Fruit fly (Drosophila melanogaster) whole organism, embryonic: ENCODE results near the gene qjt.
A peak's percentile ranks its signal among the peaks of the same experiment; 100 is the strongest.

ENCODE experiments used
- Bteb2 ChIP-seq: fragments of 200-800 bp; sonication (Bioruptor generic); optimal IDR thresholded peaks from 2 replicates; lab custom pipeline; 2016; ENCODE audit warnings: missing biosample characterization, missing genetic modification characterization
- CG10209 ChIP-seq: fragments of 200-800 bp; sonication (Bioruptor generic); optimal IDR thresholded peaks from 3 replicates; lab custom pipeline; 2017; ENCODE audit warnings: missing biosample characterization, mild to moderate bottlenecking, missing genetic modification characterization, missing genetic modification reagents
- CG10274 ChIP-seq: fragments of 200-800 bp; sonication (Bioruptor generic); optimal IDR thresholded peaks from 3 replicates; lab custom pipeline; 2017; ENCODE audit warnings: missing biosample characterization, mild to moderate bottlenecking, missing genetic modification characterization
- CG10565 ChIP-seq: fragments of 200-800 bp; sonication (Bioruptor generic); optimal IDR thresholded peaks from 3 replicates; lab custom pipeline; 2016; ENCODE audit warnings: missing biosample characterization, mild to moderate bottlenecking, missing genetic modification characterization
- CG11456 ChIP-seq: fragments of 200-800 bp; sonication (Bioruptor generic); IDR thresholded peaks from 3 replicates; pipeline ENCODE4 v1.3.6; 2022; ENCODE audit warnings: missing biosample characterization, missing genetic modification characterization
- CG12155 ChIP-seq: fragments of 200-800 bp; sonication (Bioruptor generic); optimal IDR thresholded peaks from 3 replicates; lab custom pipeline; 2016; ENCODE audit warnings: missing biosample characterization, missing genetic modification characterization
- CG12769 ChIP-seq: fragments of 200-800 bp; sonication (Bioruptor generic); optimal IDR thresholded peaks from 2 replicates; lab custom pipeline; 2019; ENCODE audit warnings: missing biosample characterization, mild to moderate bottlenecking, missing genetic modification characterization, moderate library complexity
- CG14860 ChIP-seq: fragments of 200-800 bp; sonication (Bioruptor generic); IDR thresholded peaks from 3 replicates; pipeline ENCODE4 v1.3.6; 2022; ENCODE audit warnings: missing biosample characterization, missing genetic modification characterization; ENCODE audit not compliant: partially characterized antibody
- CG15514 ChIP-seq: fragments of 200-800 bp; sonication (Bioruptor generic); optimal IDR thresholded peaks from 3 replicates; lab custom pipeline; 2017; ENCODE audit warnings: missing biosample characterization, missing genetic modification characterization, mild to moderate bottlenecking, moderate library complexity, missing genetic modification reagents
- CG18476 ChIP-seq: fragments of 200-800 bp; sonication (Bioruptor generic); optimal IDR thresholded peaks from 2 replicates; lab custom pipeline; 2016; ENCODE audit warnings: missing biosample characterization, mild to moderate bottlenecking, missing genetic modification characterization
- CG3065 ChIP-seq: fragments of 200-800 bp; sonication (Bioruptor generic); optimal IDR thresholded peaks from 2 replicates; lab custom pipeline; 2016; ENCODE audit warnings: missing biosample characterization, missing genetic modification characterization
- CG3163 ChIP-seq: fragments of 200-800 bp; sonication (Bioruptor generic); optimal IDR thresholded peaks from 3 replicates; lab custom pipeline; 2016; ENCODE audit warnings: missing biosample characterization, missing genetic modification characterization
- CG32772 ChIP-seq: fragments of 200-800 bp; sonication (Bioruptor generic); IDR thresholded peaks from 2 replicates; pipeline ENCODE4 v1.3.6; 2022; ENCODE audit warnings: missing biosample characterization, missing genetic modification characterization
- CG33557 ChIP-seq: fragments of 200-800 bp; sonication (Bioruptor generic); optimal IDR thresholded peaks from 2 replicates; lab custom pipeline; 2019; ENCODE audit warnings: missing biosample characterization, mild to moderate bottlenecking, missing genetic modification characterization, moderate library complexity
- CG34224 ChIP-seq: fragments of 200-800 bp; sonication (Bioruptor generic); IDR thresholded peaks from 3 replicates; pipeline ENCODE4 v1.3.6; 2022; ENCODE audit warnings: missing biosample characterization, missing genetic modification characterization; ENCODE audit not compliant: partially characterized antibody
- CG34422 ChIP-seq: fragments of 200-800 bp; sonication (Bioruptor generic); IDR thresholded peaks from 3 replicates; pipeline ENCODE4 v1.3.6; 2022; ENCODE audit warnings: missing biosample characterization, missing genetic modification characterization
- CG4424 ChIP-seq: fragments of 200-800 bp; sonication (Bioruptor generic); optimal IDR thresholded peaks from 3 replicates; lab custom pipeline; 2016; ENCODE audit warnings: missing biosample characterization, missing genetic modification characterization
- CG7556 ChIP-seq: fragments of 200-800 bp; sonication (Bioruptor generic); optimal IDR thresholded peaks from 2 replicates; lab custom pipeline; 2017; ENCODE audit warnings: missing biosample characterization, mild to moderate bottlenecking, missing genetic modification characterization
- CG9437 ChIP-seq: fragments of 200-800 bp; sonication (Bioruptor generic); optimal IDR thresholded peaks from 2 replicates; lab custom pipeline; 2018; ENCODE audit warnings: missing biosample characterization, mild to moderate bottlenecking, missing genetic modification characterization
- Camta ChIP-seq: fragments of 200-800 bp; sonication (Bioruptor generic); optimal IDR thresholded peaks from 2 replicates; lab custom pipeline; 2016; ENCODE audit warnings: missing biosample characterization, missing genetic modification characterization
- CrebB ChIP-seq: fragments of 200-800 bp; sonication (Bioruptor generic); optimal IDR thresholded peaks from 3 replicates; lab custom pipeline; 2018; ENCODE audit warnings: missing biosample characterization, mild to moderate bottlenecking, missing genetic modification characterization
- E2f1 ChIP-seq: fragments of 200-800 bp; sonication (Bioruptor generic); IDR thresholded peaks from 2 replicates; pipeline ENCODE4 v1.3.6; 2022; ENCODE audit warnings: missing biosample characterization, missing genetic modification characterization
- Fer3 ChIP-seq: fragments of 200-800 bp; sonication (Bioruptor generic); optimal IDR thresholded peaks from 2 replicates; lab custom pipeline; 2018; ENCODE audit warnings: missing biosample characterization, mild to moderate bottlenecking, missing genetic modification characterization, moderate library complexity
- H15 ChIP-seq: fragments of 200-800 bp; sonication (Bioruptor generic); IDR thresholded peaks from 3 replicates; pipeline ENCODE4 v1.3.6; 2022; ENCODE audit warnings: missing biosample characterization, missing genetic modification characterization
- HmgD ChIP-seq: fragments of 200-800 bp; sonication (Bioruptor generic); optimal IDR thresholded peaks from 3 replicates; lab custom pipeline; 2016; ENCODE audit warnings: missing biosample characterization, missing genetic modification characterization
- Hr39 ChIP-seq: fragments of >200 bp; optimal IDR thresholded peaks from 2 replicates; lab custom pipeline; 2017
- Neu2 ChIP-seq: fragments of 200-800 bp; sonication (Bioruptor generic); optimal IDR thresholded peaks from 3 replicates; lab custom pipeline; 2016; ENCODE audit warnings: missing biosample characterization, missing genetic modification characterization, borderline replicate concordance
- Nf-YC ChIP-seq: fragments of 200-800 bp; optimal IDR thresholded peaks from 3 replicates; lab custom pipeline; 2019; ENCODE audit warnings: missing biosample characterization, mild to moderate bottlenecking, missing genetic modification characterization, moderate library complexity
- Oaz ChIP-seq: fragments of 200-800 bp; sonication (Bioruptor generic); IDR thresholded peaks from 2 replicates; pipeline ENCODE4 v1.3.6; 2022; ENCODE audit warnings: missing biosample characterization, missing genetic modification characterization
- Poxn ChIP-seq: fragments of 200-800 bp; sonication (Bioruptor generic); IDR thresholded peaks from 2 replicates; pipeline ENCODE4 v1.3.6; 2022; ENCODE audit warnings: missing biosample characterization, missing genetic modification characterization
- Ravus ChIP-seq: fragments of 200-800 bp; sonication (Bioruptor generic); IDR thresholded peaks from 2 replicates; pipeline ENCODE4 v1.3.6; 2022; ENCODE audit warnings: missing biosample characterization, missing genetic modification characterization
- abd-A ChIP-seq: fragments of 200-800 bp; sonication (Bioruptor generic); optimal IDR thresholded peaks from 3 replicates; lab custom pipeline; 2019; ENCODE audit warnings: missing biosample characterization, mild to moderate bottlenecking, missing genetic modification characterization, moderate library complexity
- aop ChIP-seq: fragments of 200-800 bp; sonication (Bioruptor generic); IDR thresholded peaks from 2 replicates; pipeline ENCODE4 v1.3.6; 2022; ENCODE audit warnings: missing biosample characterization, missing genetic modification characterization
- bowl ChIP-seq: fragments of 200-800 bp; sonication (Bioruptor generic); IDR thresholded peaks from 2 replicates; pipeline ENCODE4 v1.3.6; 2022; ENCODE audit warnings: missing biosample characterization, missing genetic modification characterization
- caup ChIP-seq: fragments of 200-800 bp; sonication (Bioruptor generic); optimal IDR thresholded peaks from 3 replicates; lab custom pipeline; 2017; ENCODE audit warnings: missing biosample characterization, mild to moderate bottlenecking, missing genetic modification characterization, moderate library complexity; ENCODE audit not compliant: severe bottlenecking
- chif ChIP-seq, 2 experiments: fragments of 200-800 bp; sonication (Bioruptor generic); optimal IDR thresholded peaks; 3 replicates each; lab custom pipeline; 2016; ENCODE audit warnings: missing biosample characterization in 2 of 2, missing genetic modification characterization in 2 of 2
- eve ChIP-seq, 2 experiments: fragments of >200 bp; optimal IDR thresholded peaks; 2 replicates each; lab custom pipeline; 2017; ENCODE audit warnings: missing biosample characterization in 2 of 2, missing genetic modification characterization in 2 of 2
- fd64A ChIP-seq: fragments of 200-800 bp; sonication (Bioruptor generic); optimal IDR thresholded peaks from 3 replicates; lab custom pipeline; 2018; ENCODE audit warnings: missing biosample characterization, mild to moderate bottlenecking, missing genetic modification characterization
- gsb-n ChIP-seq: fragments of 200-800 bp; sonication (Bioruptor generic); optimal IDR thresholded peaks from 3 replicates; lab custom pipeline; 2018; ENCODE audit warnings: missing biosample characterization, mild to moderate bottlenecking, missing genetic modification characterization
- hkb ChIP-seq, 2 experiments: fragments of 200-800 bp in 1 of 2; fragments of >200 bp in 1 of 2; sonication (Bioruptor generic) in 1 of 2; IDR thresholded peaks in 1 of 2; optimal IDR thresholded peaks in 1 of 2; 2 replicates each; pipeline versions ENCODE4 v1.3.6 to Lab custom; 2017 to 2022; ENCODE audit warnings: missing biosample characterization in 1 of 2, missing genetic modification characterization in 1 of 2
- kah ChIP-seq: fragments of 200-800 bp; sonication (Bioruptor generic); optimal IDR thresholded peaks from 2 replicates; lab custom pipeline; 2018; ENCODE audit warnings: missing biosample characterization, mild to moderate bottlenecking, missing genetic modification characterization
- mld ChIP-seq: fragments of 200-800 bp; sonication (Bioruptor generic); IDR thresholded peaks from 3 replicates; pipeline ENCODE4 v1.3.6; 2022; ENCODE audit warnings: missing biosample characterization, missing genetic modification characterization; ENCODE audit not compliant: partially characterized antibody
- otp ChIP-seq: fragments of 200-800 bp; sonication (Bioruptor generic); IDR thresholded peaks from 3 replicates; pipeline ENCODE4, ENCODE4 v1.3.6; 2022; ENCODE audit warnings: missing biosample characterization, missing genetic modification characterization
- repo ChIP-seq: fragments of 200-800 bp; sonication (Bioruptor generic); optimal IDR thresholded peaks from 2 replicates; lab custom pipeline; 2016; ENCODE audit warnings: missing biosample characterization, missing genetic modification characterization
- seq ChIP-seq: fragments of 200-800 bp; sonication (Bioruptor generic); IDR thresholded peaks from 2 replicates; pipeline ENCODE4 v1.3.6; 2022; ENCODE audit warnings: missing biosample characterization, missing genetic modification characterization
- sug ChIP-seq: fragments of 200-800 bp; optimal IDR thresholded peaks from 2 replicates; lab custom pipeline; 2019; ENCODE audit warnings: missing biosample characterization, mild to moderate bottlenecking, missing genetic modification characterization, moderate library complexity
- tgo ChIP-seq: fragments of 200-800 bp; sonication (Bioruptor generic); IDR thresholded peaks from 3 replicates; pipeline ENCODE4 v1.3.6; 2022; ENCODE audit warnings: missing biosample characterization, missing genetic modification characterization
- toy ChIP-seq: fragments of 200-800 bp; sonication (Bioruptor generic); IDR thresholded peaks from 2 replicates; pipeline ENCODE4 v1.3.6; 2022; ENCODE audit warnings: missing biosample characterization, missing genetic modification characterization
- tup ChIP-seq: fragments of 200-800 bp; sonication (Bioruptor generic); optimal IDR thresholded peaks from 2 replicates; lab custom pipeline; 2016; ENCODE audit warnings: missing biosample characterization, mild to moderate bottlenecking, missing genetic modification characterization, moderate library complexity
- wor ChIP-seq: fragments of 200-800 bp; sonication (Bioruptor generic); IDR thresholded peaks from 2 replicates; pipeline ENCODE4 v1.3.6; 2022; ENCODE audit warnings: missing biosample characterization, missing genetic modification characterization

qjt gene

dm6 chr3L:17433555-17433954 lies 45.3 kb upstream of the qjt start, which contains the start of the genes Coq4 and CG32176 (continued):
- TF ChIP-seq CG4424 = peak; percentile 99
- peak; percentile 78 for TF ChIP-seq abd-A (tag; lab: Kevin White, UChicago)
- TF ChIP-seq HmgD (GFP tag; lab: Kevin White, UChicago) = peak; percentile 96
- peak; percentile 90 for TF ChIP-seq kah
- TF ChIP-seq fd64A (GFP tag; lab: Kevin White, UChicago) = peak; percentile 91
- TF ChIP-seq CrebB (tag; lab: Kevin White, UChicago) = peak; percentile 97
- peak; percentile 98 for TF ChIP-seq CG12155
- peak; percentile 91 for TF ChIP-seq CG10565 (GFP tag; lab: Kevin White, UChicago)
- peak; percentile 30 to 97 for TF ChIP-seq eve (GFP tag; optimal IDR thresholded peaks at IDR 0.05; lab: Kevin White, UChicago)
- TF ChIP-seq caup (GFP tag; lab: Kevin White, UChicago) = peak; percentile 96
- peak; percentile 88 for TF ChIP-seq CG3163 (GFP tag; lab: Kevin White, UChicago)
- TF ChIP-seq CG18476 (GFP tag; lab: Kevin White, UChicago) = peak; percentile 97
- peak; percentile 98 for TF ChIP-seq E2f1
- peak; percentile 98 for TF ChIP-seq otp
- TF ChIP-seq CG10274 (GFP tag; lab: Kevin White, UChicago) = peak; percentile 88
- TF ChIP-seq seq (GFP tag; lab: Robert Waterston, UW) = peak; percentile 97
- peak; percentile 96 for TF ChIP-seq sug (tag; lab: Kevin White, UChicago)
- TF ChIP-seq Oaz (GFP tag; lab: Robert Waterston, UW) = peak; percentile 97
- peak; percentile 98 to 99 for TF ChIP-seq chif (GFP tag; optimal IDR thresholded peaks at IDR 0.05; lab: Kevin White, UChicago)
- TF ChIP-seq CG15514 (GFP tag; lab: Kevin White, UChicago) = peak; percentile 93
- peak; percentile 96 for TF ChIP-seq repo (GFP tag; lab: Kevin White, UChicago)
- peak; percentile 97 for TF ChIP-seq tup
- peak; percentile 90 for TF ChIP-seq bowl (GFP tag; lab: Robert Waterston, UW)
- peak; percentile 99 for TF ChIP-seq CG34422 (GFP tag; lab: Robert Waterston, UW)
- TF ChIP-seq CG12769 (tag; lab: Kevin White, UChicago) = peak; percentile 99
- TF ChIP-seq CG11456 (GFP tag; lab: Robert Waterston, UW) = peak; percentile 98
- peak; percentile 94 for TF ChIP-seq Ravus (GFP tag; lab: Robert Waterston, UW)
- peak; percentile 89 for TF ChIP-seq Nf-YC (tag; lab: Kevin White, UChicago)
- 0 out of 3 replicates have a peak, but pooled peaks have one; percentile 45 for TF ChIP-seq mld (GFP tag; lab: Robert Waterston, UW)
- peak; percentile 91 for TF ChIP-seq toy (GFP tag; lab: Robert Waterston, UW)
- TF ChIP-seq Poxn (GFP tag; lab: Robert Waterston, UW) = peak; percentile 91
- TF ChIP-seq Camta (GFP tag; lab: Kevin White, UChicago) = peak; percentile 98
- peak; percentile 93 for TF ChIP-seq wor (GFP tag; lab: Robert Waterston, UW)
- peak; percentile 95 for TF ChIP-seq CG7556 (GFP tag; lab: Kevin White, UChicago)
- TF ChIP-seq CG3065 = peak; percentile 96
- TF ChIP-seq hkb (optimal IDR thresholded peaks at IDR 0.05; lab: Kevin White, UChicago) = peak; percentile 46
- peak; percentile 97 for TF ChIP-seq hkb (GFP tag; IDR thresholded peaks at IDR 0.05; lab: Robert Waterston, UW)
- TF ChIP-seq Bteb2 (GFP tag; lab: Kevin White, UChicago) = peak; percentile 98
- peak; percentile 88 for TF ChIP-seq CG9437 (GFP tag; lab: Kevin White, UChicago)
- no peak for TF ChIP-seq Hr39 (lab: Kevin White, UChicago)
- peak; percentile 96 for TF ChIP-seq gsb-n (tag; lab: Kevin White, UChicago)
- peak; percentile 73 for TF ChIP-seq CG14860 (GFP tag; lab: Robert Waterston, UW)
- TF ChIP-seq H15 (GFP tag; lab: Robert Waterston, UW) = peak; percentile 98
- peak; percentile 98 for TF ChIP-seq tgo (GFP tag; lab: Robert Waterston, UW)
- peak; percentile 98 for TF ChIP-seq CG32772 (GFP tag; lab: Robert Waterston, UW)
- peak; percentile 99 for TF ChIP-seq Fer3 (tag; lab: Kevin White, UChicago)
- peak; percentile 97 for TF ChIP-seq CG10209 (GFP tag; lab: Kevin White, UChicago)
- TF ChIP-seq CG33557 = peak; percentile 95
- TF ChIP-seq aop = peak; percentile 96
- peak; percentile 52; the same call in 2 of the 3 replicates for TF ChIP-seq CG34224 (GFP tag; lab: Robert Waterston, UW)
- peak; percentile 93 for TF ChIP-seq Neu2 (GFP tag; lab: Kevin White, UChicago)
